Worm (Caenorhabditis elegans): ENCODE measurements around the gene R148.5.

The R148.5 gene

ce11 chrIII:3127613-3128012 lies 37.8 kb upstream of the R148.5 start (continued):
- no peak for TF ChIP-seq hif-1 (tag; optimal IDR thresholded peaks at IDR 0.05)
- TF ChIP-seq skn-1 (tag; optimal IDR thresholded peaks at IDR 0.05), result no peak
- no peak for TF ChIP-seq lin-38 (GFP tag; IDR thresholded peaks at IDR 0.05)
- peak; percentile 57 for TF ChIP-seq mes-2 (tag; optimal IDR thresholded peaks at IDR 0.05; ENCODE audit: poor library complexity, severe bottlenecking)
- no peak for TF ChIP-seq ceh-20 (GFP tag; IDR thresholded peaks at IDR 0.05)
- TF ChIP-seq R02D3.7 (tag; optimal IDR thresholded peaks at IDR 0.05), result no peak

- TF ChIP-seq php-3 (GFP tag; IDR thresholded peaks at IDR 0.05) (no peak), nhr-28 (tag; optimal IDR thresholded peaks at IDR 0.05) (peak; percentile 7), nhr-111 (GFP tag; optimal IDR thresholded peaks at IDR 0.05) (no peak), ceh-44 (GFP tag; IDR thresholded peaks at IDR 0.05) (no peak), lin-39 (tag; optimal IDR thresholded peaks at IDR 0.05) (no peak), daf-12 (tag; optimal IDR thresholded peaks at IDR 0.05) (no peak), daf-16 (GFP tag; optimal IDR thresholded peaks at IDR 0.05) (no peak), daf-16 (tag; optimal IDR thresholded peaks at IDR 0.05) (peak; percentile 78), unc-62 (GFP tag; optimal IDR thresholded peaks at IDR 0.05 in 1 of 2) (peak in 1 of 2 experiments; percentile 51), unc-62 (tag; optimal IDR thresholded peaks at IDR 0.05) (no peak), hmg-1.1 (GFP tag; IDR thresholded peaks at IDR 0.05) (no peak), zag-1 (tag; optimal IDR thresholded peaks at IDR 0.05) (no peak)
These were observed 36.4 kb upstream of the R148.5 start, which contains the start of gene Y53G8B.1 for ce11 chrIII:3129036-3129435. TSS of gene Y53G8B.1 (plus strand) at chrIII:3129277.

- TF ChIP-seq unc-62 (GFP tag; optimal IDR thresholded peaks at IDR 0.05 in 1 of 2), result peak in 1 of 2 experiments; percentile 80
- TF ChIP-seq unc-62 (tag; optimal IDR thresholded peaks at IDR 0.05), result no peak
- TF ChIP-seq aha-1 (tag), result peak; percentile 39
- no peak for TF ChIP-seq tra-1 (GFP tag; IDR thresholded peaks at IDR 0.05)
These were observed 29.0 kb upstream of the R148.5 start for ce11 chrIII:3136325-3137001.

- TF ChIP-seq egl-43 (GFP tag; IDR thresholded peaks at IDR 0.05), result 0 out of 2 replicates have a peak, but pooled peaks have one; percentile 5
- TF ChIP-seq aha-1 (tag), result no peak
These were observed 27.4 kb upstream of the R148.5 start for ce11 chrIII:3138087-3138486.

- TF ChIP-seq lsy-2 (tag; optimal IDR thresholded peaks at IDR 0.05) (peak in 1 of 2 experiments; percentile 20), ctbp-1 (GFP tag; IDR thresholded peaks at IDR 0.05) (0 out of 2 replicates have a peak, but pooled peaks have one; percentile 29), mep-1 (tag; optimal IDR thresholded peaks at IDR 0.05) (peak; percentile 43), nhr-111 (GFP tag; optimal IDR thresholded peaks at IDR 0.05) (no peak), Y75B8A.6 (GFP tag; IDR thresholded peaks at IDR 0.05) (no peak), aha-1 (tag) (peak; percentile 66)
These were observed 26.3 kb upstream of the R148.5 start, which contains the start of gene mec-12 for ce11 chrIII:3139144-3139543. TSS of gene mec-12 (minus strand) at chrIII:3139234.

- TF ChIP-seq rbr-2 (tag; optimal IDR thresholded peaks at IDR 0.05), result no peak
- no peak for TF ChIP-seq F37D6.2 (tag; optimal IDR thresholded peaks at IDR 0.05)
- no peak for TF ChIP-seq nhr-76 (tag; optimal IDR thresholded peaks at IDR 0.05)
- TF ChIP-seq pha-4 (GFP tag; IDR thresholded peaks at IDR 0.05), result no peak
- no peak for TF ChIP-seq pha-4 (tag; optimal IDR thresholded peaks at IDR 0.05)
- no peak for TF ChIP-seq mdl-1 (tag; optimal IDR thresholded peaks at IDR 0.05)
- TF ChIP-seq unc-39 (tag; optimal IDR thresholded peaks at IDR 0.05), result no peak
- no peak for TF ChIP-seq lin-39 (tag; optimal IDR thresholded peaks at IDR 0.05)
- no peak for TF ChIP-seq fos-1 (tag; optimal IDR thresholded peaks at IDR 0.05)
- TF ChIP-seq F49E8.2 (tag; optimal IDR thresholded peaks at IDR 0.05; ENCODE audit: borderline replicate concordance), result no peak
- TF ChIP-seq lin-38 (GFP tag; IDR thresholded peaks at IDR 0.05), result no peak
- no peak for TF ChIP-seq unc-130 (GFP tag; optimal IDR thresholded peaks at IDR 0.05)
These were observed 25.2 kb upstream of the R148.5 start for ce11 chrIII:3140227-3140626.
